Worm (Caenorhabditis elegans): ENCODE results near the gene T07G12.3.

Gene T07G12.3

DNA sequence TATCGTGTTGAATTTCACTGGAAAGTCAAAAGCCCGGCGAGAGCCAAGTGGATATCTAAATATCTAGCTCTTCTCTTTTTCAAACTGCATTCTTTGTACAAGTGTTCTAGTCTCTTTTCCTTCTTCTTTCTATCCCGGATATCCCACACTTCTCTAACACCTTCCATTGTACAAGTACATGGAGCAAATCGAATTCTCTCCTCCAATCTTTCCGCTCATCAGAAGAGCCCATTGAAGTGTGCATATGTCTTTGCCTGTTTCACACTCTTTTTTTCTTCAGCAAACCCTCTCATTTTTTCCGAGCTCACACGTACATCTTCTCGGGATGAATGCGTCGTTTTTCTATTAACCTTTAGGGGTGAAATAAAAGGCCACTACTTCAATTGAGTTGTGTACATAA, 39.7 kb downstream of the T07G12.3 start:
- peak; percentile 76 for TF ChIP-seq fkh-10 (GFP tag; optimal IDR thresholded peaks at IDR 0.05)
- no peak for TF ChIP-seq R02D3.7 (tag; optimal IDR thresholded peaks at IDR 0.05)

DNA sequence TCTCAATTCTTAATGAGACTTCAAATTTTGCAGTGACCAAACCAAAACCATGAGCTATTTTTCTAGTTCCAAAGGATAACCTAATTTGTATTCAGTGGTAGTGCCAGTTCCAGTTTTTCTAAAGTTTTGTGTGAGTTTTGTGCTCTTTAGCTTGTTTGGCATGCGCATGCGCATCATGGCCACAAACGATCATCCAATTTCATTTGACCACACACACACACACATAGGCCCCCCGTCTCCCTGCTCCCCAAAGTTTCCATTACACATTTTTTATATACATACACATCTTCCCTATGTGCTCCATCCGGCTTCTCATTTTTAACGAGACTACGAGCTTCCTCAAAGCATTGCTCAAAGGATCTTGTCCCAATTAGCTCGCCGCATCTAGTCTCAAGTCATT, 40.7 kb downstream of the T07G12.3 start:
- TF ChIP-seq jun-1 (tag; optimal IDR thresholded peaks at IDR 0.05) (no peak), egl-27 (tag; optimal IDR thresholded peaks at IDR 0.05) (no peak), nhr-76 (tag; optimal IDR thresholded peaks at IDR 0.05) (no peak), lin-39 (tag; optimal IDR thresholded peaks at IDR 0.05) (peak; percentile 34)

DNA sequence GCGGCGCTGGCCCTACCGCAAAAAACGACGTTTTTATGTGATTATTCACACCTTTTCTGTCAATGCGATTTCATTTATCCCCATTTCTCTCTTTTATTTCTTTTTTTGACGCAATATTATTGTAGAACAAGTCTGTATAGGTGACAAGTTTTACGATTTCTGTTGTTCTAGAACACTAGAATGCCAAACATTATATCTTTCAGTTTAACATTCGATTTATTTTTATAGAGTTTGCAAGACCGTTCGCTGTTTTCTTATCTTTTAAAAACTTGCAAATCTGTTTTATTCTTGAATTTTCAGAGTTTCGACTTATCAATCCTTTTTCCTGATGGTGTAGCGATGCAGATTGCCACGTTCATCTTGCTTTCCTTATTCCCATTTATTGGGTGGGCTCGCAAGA, 42.3 kb downstream of the T07G12.3 start, which contains the start of gene efn-2:
Gene efn-2 (plus strand): TSS at position 301 of the 400 bp plus-strand sequence.
- peak; percentile 13 for TF ChIP-seq egl-5 (tag; optimal IDR thresholded peaks at IDR 0.05)
- no peak for TF ChIP-seq pqm-1 (tag; optimal IDR thresholded peaks at IDR 0.05)
- no peak for TF ChIP-seq skn-1 (tag; optimal IDR thresholded peaks at IDR 0.05)
- TF ChIP-seq ztf-4 (tag; optimal IDR thresholded peaks at IDR 0.05) = no peak
- TF ChIP-seq sea-2 (GFP tag; optimal IDR thresholded peaks at IDR 0.05) = no peak
- TF ChIP-seq nhr-67 (tag; optimal IDR thresholded peaks at IDR 0.05) = no peak
- no peak for TF ChIP-seq ZK546.5 (tag; optimal IDR thresholded peaks at IDR 0.05)
- TF ChIP-seq nhr-25 (tag; optimal IDR thresholded peaks at IDR 0.05) = no peak
- TF ChIP-seq ceh-28 (tag; optimal IDR thresholded peaks at IDR 0.05) = no peak

DNA sequence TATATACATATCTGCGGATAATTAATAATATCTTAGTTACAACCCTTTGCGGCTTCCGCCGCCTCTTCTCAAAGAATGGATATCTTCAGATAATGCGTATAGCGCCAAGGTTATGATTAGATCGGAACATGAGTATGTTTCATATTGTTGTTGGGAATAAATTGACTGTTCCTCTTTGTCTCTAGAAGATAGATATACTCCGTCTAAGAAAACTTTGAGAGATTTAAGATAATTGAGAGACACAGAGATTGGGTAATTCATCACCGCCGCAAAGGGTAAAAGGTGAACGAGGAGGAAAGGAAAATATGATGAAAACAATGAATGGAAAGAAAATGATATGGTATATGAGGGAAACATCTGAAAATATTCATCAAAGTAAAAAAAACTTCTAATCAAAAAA, 42.9 kb downstream of the T07G12.3 start:
- TF ChIP-seq unc-39 (tag; optimal IDR thresholded peaks at IDR 0.05) = no peak
- peak; percentile 34 for TF ChIP-seq nhr-23 (tag; optimal IDR thresholded peaks at IDR 0.05)

DNA sequence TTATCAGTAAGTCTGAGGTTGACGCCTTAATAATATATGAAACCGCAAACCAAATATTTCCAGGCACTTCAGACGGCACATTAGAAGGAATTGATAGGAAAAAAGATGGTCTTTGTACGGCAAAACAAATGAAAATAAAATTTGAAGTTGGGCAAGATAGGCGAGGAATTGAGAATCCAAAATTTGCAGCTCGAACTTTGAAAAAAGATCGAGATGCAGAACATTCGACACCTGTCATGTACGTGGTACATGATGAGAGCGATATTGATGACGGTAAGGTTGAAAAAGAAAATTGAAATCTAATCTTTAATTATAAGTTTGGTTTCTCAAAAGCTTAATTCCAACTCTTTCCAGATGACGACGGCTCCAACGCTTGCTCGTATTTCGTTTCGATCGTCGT, 43.9 kb downstream of the T07G12.3 start:
- TF ChIP-seq eor-1 (tag; optimal IDR thresholded peaks at IDR 0.05) (no peak), ZK546.5 (tag; optimal IDR thresholded peaks at IDR 0.05) (no peak), jun-1 (tag; optimal IDR thresholded peaks at IDR 0.05) (no peak), fkh-10 (GFP tag; optimal IDR thresholded peaks at IDR 0.05) (no peak)

DNA sequence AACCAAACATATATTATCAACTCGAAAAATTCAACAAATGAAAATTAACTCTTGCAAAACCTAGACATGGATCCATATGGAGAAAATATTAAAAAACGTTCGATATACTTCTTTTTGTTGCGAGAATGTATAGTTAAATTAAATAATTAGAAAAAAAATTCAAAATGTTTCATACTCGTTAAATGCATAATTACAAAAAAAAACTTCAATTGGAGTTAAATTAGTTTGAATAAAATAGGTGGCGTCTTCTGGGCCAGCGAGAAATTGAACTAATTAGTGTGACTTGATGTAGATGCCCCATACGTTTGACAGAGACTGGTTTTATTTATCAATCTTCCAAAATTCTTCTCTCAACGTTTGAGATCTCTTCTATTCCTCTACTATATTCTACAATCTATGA, 44.6 kb downstream of the T07G12.3 start, which contains the start of gene lgc-43:
Gene lgc-43 (plus strand): TSS at position 301 of the 400 bp plus-strand sequence.
- TF ChIP-seq tbx-2 (tag; optimal IDR thresholded peaks at IDR 0.05) (no peak), nhr-237 (tag; optimal IDR thresholded peaks at IDR 0.05) (no peak), ZK546.5 (tag; optimal IDR thresholded peaks at IDR 0.05) (no peak), nhr-12 (tag; optimal IDR thresholded peaks at IDR 0.05) (no peak), nfya-1 (tag; optimal IDR thresholded peaks at IDR 0.05; ENCODE audit: insufficient read depth) (no peak), elt-3 (tag; optimal IDR thresholded peaks at IDR 0.05) (no peak), nhr-76 (tag; optimal IDR thresholded peaks at IDR 0.05) (peak; percentile 67)

DNA sequence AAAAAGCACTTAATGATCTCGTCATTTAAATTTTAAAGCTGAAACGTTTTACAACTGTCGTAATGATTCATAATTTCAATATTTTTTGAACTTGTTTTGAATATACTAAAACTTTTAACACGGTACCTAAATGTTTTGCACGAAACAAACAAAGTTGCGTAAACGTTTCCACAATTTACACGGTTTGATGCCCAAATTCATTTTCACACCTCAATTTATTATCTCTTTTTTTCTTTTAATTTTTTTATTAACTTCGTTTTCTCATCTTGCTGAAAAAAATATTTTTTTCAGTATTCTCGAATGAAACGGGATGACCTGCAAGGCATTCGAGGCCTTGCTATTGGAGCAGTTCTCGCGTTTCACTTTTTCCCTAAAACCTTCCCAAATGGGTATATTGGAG, 50.5 kb downstream of the T07G12.3 start, which contains the start of gene oac-8:
Gene oac-8 (plus strand): TSS at position 301 of the 400 bp plus-strand sequence.
- TF ChIP-seq sea-2 (GFP tag; optimal IDR thresholded peaks at IDR 0.05) = no peak
